Fruit fly (Drosophila melanogaster): ENCODE results near the gene chrb.

The chrb gene

dm6 chr3L:11508337-11508736 lies 21.0 kb downstream of the chrb start, which contains the start of gene CG33500:
CG33500 (plus strand) TSS chr3L:11508637.
- TF ChIP-seq psq (GFP tag; optimal IDR thresholded peaks at IDR 0.05) (no peak), Dif (GFP tag; optimal IDR thresholded peaks at IDR 0.05; ENCODE audit: partially characterized antibody) (no peak), woc (GFP tag; optimal IDR thresholded peaks at IDR 0.05) (no peak), sage (GFP tag; optimal IDR thresholded peaks at IDR 0.05) (no peak), sv (GFP tag; optimal IDR thresholded peaks at IDR 0.05) (no peak), Hr83 (GFP tag; optimal IDR thresholded peaks at IDR 0.05; ENCODE audit: poor library complexity, severe bottlenecking) (no peak), CrebA (GFP tag; optimal IDR thresholded peaks at IDR 0.05; ENCODE audit: borderline replicate concordance) (no peak), foxo (GFP tag; optimal IDR thresholded peaks at IDR 0.05) (no peak), CG32264 (GFP tag; optimal IDR thresholded peaks at IDR 0.05) (no peak), Vsx2 (GFP tag; optimal IDR thresholded peaks at IDR 0.05; ENCODE audit: partially characterized antibody) (no peak), usp (GFP tag; optimal IDR thresholded peaks at IDR 0.05) (no peak), br (GFP tag; optimal IDR thresholded peaks at IDR 0.05) (no peak), Hnf4 (GFP tag; optimal IDR thresholded peaks at IDR 0.05) (no peak), dmrt93B (GFP tag; optimal IDR thresholded peaks at IDR 0.05) (no peak)

- TF ChIP-seq Hnf4 (GFP tag; optimal IDR thresholded peaks at IDR 0.05) = no peak
- TF ChIP-seq woc (GFP tag; optimal IDR thresholded peaks at IDR 0.05) = no peak
- no peak for TF ChIP-seq lola (GFP tag; optimal IDR thresholded peaks at IDR 0.05)
Measured at dm6 chr3L:11509294-11509911, 22.1 kb downstream of the chrb start, which contains the start of the genes Sgs8 and Sgs7. Sgs8 (minus strand) TSS chr3L:11509394. Sgs7 (plus strand) TSS chr3L:11509861.

- TF ChIP-seq jim (GFP tag; optimal IDR thresholded peaks at IDR 0.05) = no peak
- TF ChIP-seq pan (optimal IDR thresholded peaks at IDR 0.05) = no peak
- TF ChIP-seq Dfd (GFP tag; optimal IDR thresholded peaks at IDR 0.05) = no peak
- TF ChIP-seq lola (GFP tag; optimal IDR thresholded peaks at IDR 0.05) = no peak
- TF ChIP-seq Hnf4 (GFP tag; optimal IDR thresholded peaks at IDR 0.05) = no peak
- TF ChIP-seq Jra (GFP tag; optimal IDR thresholded peaks at IDR 0.05) = no peak
- no peak for TF ChIP-seq sv (GFP tag; optimal IDR thresholded peaks at IDR 0.05)
- TF ChIP-seq sage (GFP tag; optimal IDR thresholded peaks at IDR 0.05) = no peak
- TF ChIP-seq CG9705 (GFP tag; optimal IDR thresholded peaks at IDR 0.05) = no peak
- TF ChIP-seq br (GFP tag; optimal IDR thresholded peaks at IDR 0.05) = no peak
- no peak for TF ChIP-seq CrebA (GFP tag; optimal IDR thresholded peaks at IDR 0.05; ENCODE audit: borderline replicate concordance)
Measured at dm6 chr3L:11510489-11510888, 23.1 kb downstream of the chrb start, which contains the start of gene CG33272. CG33272 (minus strand) TSS chr3L:11510589.

- TF ChIP-seq CG32264 (GFP tag; optimal IDR thresholded peaks at IDR 0.05) (no peak), usp (GFP tag; optimal IDR thresholded peaks at IDR 0.05) (no peak), GATAd (GFP tag; optimal IDR thresholded peaks at IDR 0.05) (no peak), Hnf4 (GFP tag; optimal IDR thresholded peaks at IDR 0.05) (no peak), Dif (GFP tag; optimal IDR thresholded peaks at IDR 0.05; ENCODE audit: partially characterized antibody) (no peak), ey (GFP tag; optimal IDR thresholded peaks at IDR 0.05) (no peak), tai (GFP tag; optimal IDR thresholded peaks at IDR 0.05) (no peak), sv (GFP tag; optimal IDR thresholded peaks at IDR 0.05) (no peak), pan (optimal IDR thresholded peaks at IDR 0.05) (no peak), Sp1 (GFP tag; optimal IDR thresholded peaks at IDR 0.05) (no peak), Abd-B (GFP tag; optimal IDR thresholded peaks at IDR 0.05) (no peak), dl (GFP tag; optimal IDR thresholded peaks at IDR 0.05; ENCODE audit: insufficient read depth in 1 of 2, partially characterized antibody in 2 of 2) (no peak), CrebA (GFP tag; optimal IDR thresholded peaks at IDR 0.05; ENCODE audit: borderline replicate concordance) (no peak), Jra (GFP tag; optimal IDR thresholded peaks at IDR 0.05) (no peak), OdsH (GFP tag; optimal IDR thresholded peaks at IDR 0.05) (no peak), rgr (GFP tag; optimal IDR thresholded peaks at IDR 0.05) (no peak), Vsx2 (GFP tag; optimal IDR thresholded peaks at IDR 0.05; ENCODE audit: partially characterized antibody) (no peak), brk (GFP tag; optimal IDR thresholded peaks at IDR 0.05) (no peak), CG9705 (GFP tag; optimal IDR thresholded peaks at IDR 0.05) (no peak), Dfd (GFP tag; optimal IDR thresholded peaks at IDR 0.05) (no peak)
Measured at dm6 chr3L:11511243-11511642, 23.9 kb downstream of the chrb start.

- no peak for TF ChIP-seq Mio (GFP tag; optimal IDR thresholded peaks at IDR 0.05)
- no peak for TF ChIP-seq Dif (GFP tag; optimal IDR thresholded peaks at IDR 0.05; ENCODE audit: partially characterized antibody)
- TF ChIP-seq psq (GFP tag; optimal IDR thresholded peaks at IDR 0.05) = no peak
- TF ChIP-seq fru (GFP tag; optimal IDR thresholded peaks at IDR 0.05) = no peak
- TF ChIP-seq CG32264 (GFP tag; optimal IDR thresholded peaks at IDR 0.05) = no peak
- TF ChIP-seq ey (GFP tag; optimal IDR thresholded peaks at IDR 0.05) = no peak
- no peak for TF ChIP-seq brk (GFP tag; optimal IDR thresholded peaks at IDR 0.05)
- no peak for TF ChIP-seq dl (GFP tag; optimal IDR thresholded peaks at IDR 0.05; ENCODE audit: insufficient read depth in 1 of 2, partially characterized antibody in 2 of 2)
- TF ChIP-seq CrebA (GFP tag; optimal IDR thresholded peaks at IDR 0.05; ENCODE audit: borderline replicate concordance) = no peak
- no peak for TF ChIP-seq HLH106 (tag; optimal IDR thresholded peaks at IDR 0.05)
Measured at dm6 chr3L:11511921-11512320, 24.6 kb downstream of the chrb start, which contains the start of gene Sgs3. Sgs3 (plus strand) TSS chr3L:11512221.
